Worm (Caenorhabditis elegans) whole organism, L4/young adult: Measurements from ENCODE around the gene set-24.
"Not testable (repeated sequence)": the region's sequence is repeated elsewhere in the genome, so short reads cannot be mapped to it uniquely, and the experiment has no call there.

ENCODE experiments used
- W03F9.2 ChIP-seq: fragments of 150-350 bp; optimal IDR thresholded peaks from 2 replicates; lab custom pipeline; 2014; ENCODE audit warnings: missing biosample characterization, missing genetic modification characterization
- dao-5 ChIP-seq: sonication (generic microtip); optimal IDR thresholded peaks from 2 replicates; lab custom pipeline; 2016; ENCODE audit warnings: missing genotype, missing genetic modification characterization, moderate library complexity, missing compliant biosample characterization
- him-1 ChIP-seq: sonication (generic microtip); optimal IDR thresholded peaks from 2 replicates; lab custom pipeline; 2016; ENCODE audit warnings: missing genotype, missing genetic modification reagents, missing genetic modification characterization, missing compliant biosample characterization

The set-24 gene

ce11 chrII:12130868-12131267 is at the start of gene set-24:
Gene set-24 (minus strand): TSS chrII:12130968.
- TF ChIP-seq him-1 (tag; lab: Kevin White, UChicago) = no peak
- TF ChIP-seq dao-5 (tag; lab: Kevin White, UChicago) = no peak
- no peak for TF ChIP-seq W03F9.2 (tag; lab: Kevin White, UChicago)

DNA sequence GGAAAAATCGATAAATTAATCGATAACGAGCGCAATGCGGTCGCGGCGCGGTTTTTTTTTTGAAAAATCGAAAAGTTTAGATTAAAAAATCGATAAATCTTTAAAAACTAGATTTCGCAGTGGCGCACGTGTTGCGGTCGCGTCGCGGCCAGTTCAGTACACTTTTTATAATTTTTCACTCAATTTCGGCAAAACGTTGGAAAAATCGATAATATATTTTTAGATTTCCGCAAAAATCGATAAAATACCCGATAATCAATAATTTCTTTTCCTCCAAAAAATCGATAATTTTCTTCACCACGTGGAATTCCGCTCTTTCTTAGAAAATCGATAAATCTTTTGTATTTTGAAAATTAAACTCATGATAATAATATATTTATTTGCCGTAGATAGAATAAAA is 45.8 kb upstream of the set-24 start:
- no peak for TF ChIP-seq him-1 (tag; lab: Kevin White, UChicago)
- TF ChIP-seq dao-5 (tag; lab: Kevin White, UChicago) = no peak
- TF ChIP-seq W03F9.2 (tag; lab: Kevin White, UChicago) = no peak

ce11 chrII:12175398-12175797 is 44.6 kb upstream of the set-24 start:
- TF ChIP-seq him-1 (tag; lab: Kevin White, UChicago) (no peak), W03F9.2 (tag; lab: Kevin White, UChicago) (no peak), dao-5 (tag; lab: Kevin White, UChicago) (no peak)

DNA sequence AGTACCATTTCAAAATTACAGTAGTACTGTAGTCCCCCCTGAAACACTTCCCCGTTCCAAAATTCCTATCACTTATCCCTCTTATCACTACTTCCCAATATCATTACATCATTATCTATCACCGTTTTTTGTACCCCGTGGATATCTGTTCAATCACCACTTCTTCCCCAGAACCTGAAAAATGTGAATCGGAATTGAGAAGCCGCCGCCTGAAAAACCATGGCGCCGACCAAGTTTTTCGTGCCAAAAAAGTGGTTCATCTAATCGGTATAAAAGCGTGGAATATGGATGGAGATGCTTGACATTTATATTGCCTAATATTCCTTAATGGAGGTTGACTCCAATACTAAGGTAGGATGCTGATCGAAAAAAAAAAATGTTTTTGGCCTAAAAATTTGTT is 41.5 kb upstream of the set-24 start, which contains the start of gene rol-1:
Gene rol-1, plus strand, starts transcription at position 301 of the 400 bp plus-strand sequence.
- TF ChIP-seq him-1 (tag; lab: Kevin White, UChicago) (no peak), dao-5 (tag; lab: Kevin White, UChicago) (no peak), W03F9.2 (tag; lab: Kevin White, UChicago) (no peak)

ce11 chrII:12169487-12170128 is 38.8 kb upstream of the set-24 start:
- no peak for TF ChIP-seq W03F9.2 (tag; lab: Kevin White, UChicago)
- no peak for TF ChIP-seq dao-5 (tag; lab: Kevin White, UChicago)

DNA sequence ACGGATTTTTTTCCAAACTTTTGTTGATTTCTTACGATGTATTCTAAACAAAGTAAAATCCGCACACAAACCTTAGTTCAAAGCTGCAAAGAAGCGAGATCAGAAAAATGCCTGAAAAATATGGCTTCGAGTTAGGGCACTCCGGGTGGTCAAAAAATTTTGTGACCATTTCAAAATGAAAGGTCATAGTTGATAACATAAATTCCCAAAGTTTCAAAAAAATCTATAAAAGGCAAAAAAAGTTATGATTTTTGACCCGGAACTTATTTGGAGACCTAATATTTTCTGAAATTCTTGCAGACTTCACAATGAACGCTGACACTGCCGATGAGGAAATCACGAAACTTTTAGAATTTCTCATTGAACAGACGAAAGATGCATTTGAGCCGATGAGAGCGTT is 33.8 kb upstream of the set-24 start, which contains the start of gene Y57A10A.8:
Gene Y57A10A.8, plus strand, starts transcription at position 301 of the 400 bp plus-strand sequence.
- TF ChIP-seq W03F9.2, dao-5, him-1 (tag; lab: Kevin White, UChicago): not testable (repeated sequence)

- TF ChIP-seq dao-5 (tag; lab: Kevin White, UChicago) = no peak
- no peak for TF ChIP-seq W03F9.2 (tag; lab: Kevin White, UChicago)
- TF ChIP-seq him-1 (tag; lab: Kevin White, UChicago) = no peak
Measured at ce11 chrII:12162997-12163396, 32.2 kb upstream of the set-24 start.

- not testable (repeated sequence) for TF ChIP-seq dao-5, him-1, W03F9.2 (tag; lab: Kevin White, UChicago)
Measured at ce11 chrII:12154186-12154585, 23.4 kb upstream of the set-24 start, which contains the start of gene Y57A10A.5. Gene Y57A10A.5 (plus strand): TSS chrII:12154486.

DNA sequence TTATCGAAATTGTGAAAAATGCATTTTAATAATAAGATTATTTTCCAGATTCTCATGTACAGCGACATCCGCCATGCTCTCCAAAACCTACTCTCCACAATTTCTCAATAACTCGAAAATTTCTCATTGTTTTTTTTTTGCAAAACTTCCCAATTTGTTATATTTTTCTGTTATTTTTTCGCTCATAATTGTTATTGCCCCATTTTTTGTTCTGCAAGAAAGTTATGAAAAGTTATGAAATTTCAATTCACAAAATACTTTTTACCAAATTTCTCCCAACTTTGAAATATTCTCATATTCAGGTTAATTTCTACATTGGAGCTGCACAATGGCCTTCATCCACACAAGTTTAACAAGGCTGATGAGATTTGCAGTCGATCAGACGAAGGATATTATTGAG is 20.9 kb upstream of the set-24 start, which contains the start of gene Y57A10A.4:
Gene Y57A10A.4, plus strand, starts transcription at position 301 of the 400 bp plus-strand sequence.
- TF ChIP-seq W03F9.2, dao-5, him-1 (tag; lab: Kevin White, UChicago): not testable (repeated sequence)

DNA sequence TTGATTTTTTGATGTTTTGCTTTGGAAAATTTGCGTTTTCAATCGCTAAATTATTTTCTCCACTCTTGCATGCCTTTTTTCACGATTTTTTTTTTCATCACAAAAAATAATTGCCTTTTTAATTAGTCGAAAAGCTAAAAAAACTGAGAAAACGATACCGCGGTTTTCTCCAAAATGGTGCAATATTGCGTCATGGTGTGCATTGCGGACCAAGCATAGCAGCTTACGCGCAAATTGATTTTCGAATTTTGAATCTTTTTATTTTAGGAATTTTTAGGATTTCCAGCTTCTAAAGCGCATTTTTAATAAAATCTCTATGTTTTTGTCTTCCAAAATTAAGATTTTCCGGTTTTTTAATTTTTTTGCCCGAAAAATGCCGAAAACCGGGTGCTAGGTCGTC is 19.5 kb upstream of the set-24 start:
- TF ChIP-seq dao-5 (tag; lab: Kevin White, UChicago) = no peak
- TF ChIP-seq W03F9.2 (tag; lab: Kevin White, UChicago) = no peak
- TF ChIP-seq him-1 (tag; lab: Kevin White, UChicago) = no peak

- TF ChIP-seq him-1 (tag; lab: Kevin White, UChicago) = no peak
- no peak for TF ChIP-seq W03F9.2 (tag; lab: Kevin White, UChicago)
- no peak for TF ChIP-seq dao-5 (tag; lab: Kevin White, UChicago)
Measured at ce11 chrII:12147331-12147730, 16.6 kb upstream of the set-24 start, which contains the start of gene Y57A10A.2. Gene Y57A10A.2 (plus strand): TSS chrII:12147631.

ce11 chrII:12143558-12143957 is 12.8 kb upstream of the set-24 start:
- TF ChIP-seq him-1 (tag; lab: Kevin White, UChicago) = no peak

DNA sequence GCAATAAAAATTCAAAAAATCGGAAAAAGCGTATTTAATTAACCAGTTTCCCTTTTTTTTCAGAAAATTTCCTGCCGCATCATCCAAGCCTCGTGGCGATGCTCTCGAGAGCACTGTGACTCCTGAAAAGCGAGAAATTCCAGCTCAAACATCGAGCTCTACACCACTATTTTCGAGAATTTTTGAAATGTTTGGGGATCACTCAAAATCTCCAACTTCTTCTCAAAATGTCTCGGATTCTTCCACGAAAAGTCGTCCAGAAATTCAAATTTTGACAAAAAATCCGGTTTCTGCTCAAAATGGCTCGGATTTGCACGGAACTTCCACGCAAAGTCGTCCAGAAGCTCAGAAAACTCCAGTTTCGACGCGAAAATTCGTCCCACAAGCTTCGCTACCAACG is 7.2 kb upstream of the set-24 start:
- no peak for TF ChIP-seq W03F9.2 (tag; lab: Kevin White, UChicago)
- no peak for TF ChIP-seq him-1 (tag; lab: Kevin White, UChicago)
- TF ChIP-seq dao-5 (tag; lab: Kevin White, UChicago) = no peak

ce11 chrII:12130393-12130792 is 375 bp downstream of the set-24 start:
- TF ChIP-seq dao-5 (tag; lab: Kevin White, UChicago) = no peak
- no peak for TF ChIP-seq W03F9.2 (tag; lab: Kevin White, UChicago)
- no peak for TF ChIP-seq him-1 (tag; lab: Kevin White, UChicago)
